Worm (Caenorhabditis elegans) whole organism, late embryonic: Measurements from ENCODE around the gene C33G8.2.
"Not testable (repeated sequence)": the region's sequence is repeated elsewhere in the genome, so short reads cannot be mapped to it uniquely, and the experiment has no call there.

Source experiments
- C08G9.2 ChIP-seq: sonication (generic microtip); optimal IDR thresholded peaks from 2 replicates; lab custom pipeline; 2016; ENCODE audit warnings: mild to moderate bottlenecking, missing genetic modification characterization, moderate library complexity, missing compliant biosample characterization
- C38D4.7 ChIP-seq: fragments of 200-800 bp; sonication (Bioruptor generic); optimal IDR thresholded peaks from 2 replicates; lab custom pipeline; 2018; ENCODE audit warnings: mild to moderate bottlenecking, missing genetic modification characterization, moderate library complexity, missing compliant biosample characterization
- K09A11.1 ChIP-seq: sonication (generic microtip); optimal IDR thresholded peaks from 2 replicates; lab custom pipeline; 2017; ENCODE audit warnings: antibody characterized with exemption, mild to moderate bottlenecking, missing genetic modification characterization, missing compliant biosample characterization; ENCODE audit not compliant: insufficient read depth
- Y22D7AL.16 ChIP-seq: sonication (generic microtip); optimal IDR thresholded peaks from 2 replicates; lab custom pipeline; 2016; ENCODE audit warnings: missing genetic modification characterization, missing compliant biosample characterization
- ahr-1 ChIP-seq: sonication (generic microtip); optimal IDR thresholded peaks from 2 replicates; lab custom pipeline; 2016; ENCODE audit warnings: missing genetic modification characterization, missing compliant biosample characterization
- ama-1 ChIP-seq: fragments of 150-350 bp; optimal IDR thresholded peaks from 2 replicates; lab custom pipeline; 2014
- ceh-14 ChIP-seq: sonication (generic microtip); optimal IDR thresholded peaks from 2 replicates; lab custom pipeline; 2016; ENCODE audit warnings: missing genotype, missing genetic modification characterization, missing compliant biosample characterization
- ceh-18 ChIP-seq: sonication (generic microtip); optimal IDR thresholded peaks from 2 replicates; lab custom pipeline; 2016; ENCODE audit warnings: missing genetic modification characterization, missing compliant biosample characterization
- ceh-22 ChIP-seq: sonication (generic microtip); optimal IDR thresholded peaks from 2 replicates; lab custom pipeline; 2017; ENCODE audit warnings: missing biosample characterization, missing genetic modification characterization
- ceh-24 ChIP-seq: sonication (generic microtip); optimal IDR thresholded peaks from 2 replicates; lab custom pipeline; 2016; ENCODE audit warnings: mild to moderate bottlenecking, missing genetic modification characterization, missing compliant biosample characterization
- ceh-30 ChIP-seq: fragments of 150-350 bp; optimal IDR thresholded peaks from 2 replicates; lab custom pipeline; 2014; ENCODE audit warnings: missing biosample characterization, missing genetic modification characterization
- ceh-31 ChIP-seq: sonication (generic microtip); optimal IDR thresholded peaks from 2 replicates; lab custom pipeline; 2016; ENCODE audit warnings: missing genetic modification characterization, missing compliant biosample characterization
- ceh-34 ChIP-seq: sonication (generic microtip); optimal IDR thresholded peaks from 2 replicates; lab custom pipeline; 2016; ENCODE audit warnings: mild to moderate bottlenecking, missing genetic modification characterization, missing compliant biosample characterization
- ceh-45 ChIP-seq: fragments of 200-800 bp; sonication (Bioruptor generic); IDR thresholded peaks from 2 replicates; pipeline ENCODE4 v1.3.6; 2022; ENCODE audit warnings: missing genetic modification reagents, missing genetic modification characterization, missing compliant biosample characterization
- ceh-48 ChIP-seq: sonication (generic microtip); optimal IDR thresholded peaks from 2 replicates; lab custom pipeline; 2016; ENCODE audit warnings: missing genetic modification characterization, inconsistent platforms, missing compliant biosample characterization
- ceh-6 ChIP-seq: fragments of 200-800 bp; sonication (Bioruptor generic); optimal IDR thresholded peaks from 2 replicates; lab custom pipeline; 2018; ENCODE audit warnings: mild to moderate bottlenecking, missing genetic modification characterization, missing compliant biosample characterization
- ceh-9 ChIP-seq: sonication (generic microtip); optimal IDR thresholded peaks from 2 replicates; lab custom pipeline; 2016; ENCODE audit warnings: mild to moderate bottlenecking, missing genetic modification characterization, inconsistent platforms, missing compliant biosample characterization
- che-1 ChIP-seq: sonication (generic microtip); optimal IDR thresholded peaks from 2 replicates; lab custom pipeline; 2016; ENCODE audit warnings: mild to moderate bottlenecking, missing genetic modification characterization, missing compliant biosample characterization
- elt-2 ChIP-seq: sonication (generic microtip); optimal IDR thresholded peaks from 2 replicates; lab custom pipeline; 2016; ENCODE audit warnings: missing genetic modification reagents, missing genetic modification characterization, missing compliant biosample characterization
- ets-4 ChIP-seq: sonication (generic microtip); optimal IDR thresholded peaks from 2 replicates; lab custom pipeline; 2016; ENCODE audit warnings: missing genetic modification characterization, missing compliant biosample characterization
- eyg-1 ChIP-seq: sonication (generic microtip); optimal IDR thresholded peaks from 2 replicates; lab custom pipeline; 2016; ENCODE audit warnings: missing genotype, missing genetic modification characterization, missing compliant biosample characterization
- fkh-10 ChIP-seq: fragments of 150-350 bp; optimal IDR thresholded peaks from 2 replicates; lab custom pipeline; 2014; ENCODE audit warnings: missing biosample characterization, missing genetic modification reagents, missing genetic modification characterization
- gmeb-2 ChIP-seq: sonication (generic microtip); optimal IDR thresholded peaks from 2 replicates; lab custom pipeline; 2016; ENCODE audit warnings: missing genetic modification characterization, inconsistent platforms, missing compliant biosample characterization
- hlh-30 ChIP-seq: sonication (generic microtip); optimal IDR thresholded peaks from 2 replicates; lab custom pipeline; 2017; ENCODE audit warnings: antibody characterized with exemption, missing genetic modification characterization, missing compliant biosample characterization; ENCODE audit not compliant: insufficient read depth
- hlh-6 ChIP-seq: sonication (generic microtip); optimal IDR thresholded peaks from 2 replicates; lab custom pipeline; 2016; ENCODE audit warnings: missing genotype, missing genetic modification characterization, missing compliant biosample characterization
- hlh-8 ChIP-seq: sonication (generic microtip); optimal IDR thresholded peaks from 2 replicates; lab custom pipeline; 2016; ENCODE audit warnings: missing genotype, missing genetic modification characterization, missing compliant biosample characterization
- lim-6 ChIP-seq: sonication (generic microtip); optimal IDR thresholded peaks from 2 replicates; lab custom pipeline; 2016; ENCODE audit warnings: missing genetic modification characterization, missing compliant biosample characterization
- lin-11 ChIP-seq: fragments of 200-800 bp; sonication (Bioruptor generic); optimal IDR thresholded peaks from 2 replicates; lab custom pipeline; 2018; ENCODE audit warnings: mild to moderate bottlenecking, missing genetic modification characterization, missing compliant biosample characterization
- nhr-11 ChIP-seq: fragments of 150-350 bp; optimal IDR thresholded peaks from 2 replicates; lab custom pipeline; 2014; ENCODE audit warnings: missing biosample characterization, missing genetic modification characterization
- npax-4 ChIP-seq: sonication (generic microtip); optimal IDR thresholded peaks from 2 replicates; lab custom pipeline; 2016; ENCODE audit warnings: missing genetic modification characterization, missing compliant biosample characterization
- odd-2 ChIP-seq: sonication (generic microtip); optimal IDR thresholded peaks from 2 replicates; lab custom pipeline; 2017; ENCODE audit warnings: antibody characterized with exemption, mild to moderate bottlenecking, missing genetic modification characterization, missing compliant biosample characterization
- pag-3 ChIP-seq: sonication (generic microtip); optimal IDR thresholded peaks from 2 replicates; lab custom pipeline; 2016; ENCODE audit warnings: missing compliant biosample characterization, missing genetic modification characterization, borderline replicate concordance
- pat-9 ChIP-seq: fragments of 200-800 bp; sonication (Bioruptor generic); optimal IDR thresholded peaks from 2 replicates; lab custom pipeline; 2018; ENCODE audit warnings: mild to moderate bottlenecking, missing genetic modification characterization, moderate library complexity, missing compliant biosample characterization
- pha-2 ChIP-seq: sonication (generic microtip); optimal IDR thresholded peaks from 2 replicates; lab custom pipeline; 2017; ENCODE audit warnings: mild to moderate bottlenecking, missing genetic modification characterization, missing compliant biosample characterization
- pha-4 ChIP-seq: fragments of 150-350 bp; optimal IDR thresholded peaks from 2 replicates; lab custom pipeline; 2018; ENCODE audit warnings: missing biosample characterization, missing genetic modification reagents, missing genetic modification characterization
- pqm-1 ChIP-seq: sonication (generic microtip); optimal IDR thresholded peaks from 2 replicates; lab custom pipeline; 2016; ENCODE audit warnings: missing genetic modification characterization, missing compliant biosample characterization
- ref-2 ChIP-seq: sonication (generic microtip); optimal IDR thresholded peaks from 2 replicates; lab custom pipeline; 2016; ENCODE audit warnings: missing genetic modification characterization, missing compliant biosample characterization
- rnt-1 ChIP-seq: sonication (generic microtip); optimal IDR thresholded peaks from 2 replicates; lab custom pipeline; 2016; ENCODE audit warnings: missing genetic modification characterization, missing compliant biosample characterization
- sdc-2 ChIP-seq: sonication (generic microtip); optimal IDR thresholded peaks from 2 replicates; lab custom pipeline; 2016; ENCODE audit warnings: missing genotype, missing genetic modification characterization, missing compliant biosample characterization
- sox-2 ChIP-seq: fragments of 200-800 bp; sonication (Bioruptor generic); IDR thresholded peaks from 2 replicates; pipeline ENCODE4 v1.3.6; 2022; ENCODE audit warnings: missing genetic modification reagents, missing genetic modification characterization, missing compliant biosample characterization
- sox-4 ChIP-seq: sonication (generic microtip); optimal IDR thresholded peaks from 2 replicates; lab custom pipeline; 2017; ENCODE audit warnings: mild to moderate bottlenecking, missing genetic modification characterization, inconsistent platforms, missing compliant biosample characterization
- tbx-2 ChIP-seq: sonication (generic microtip); optimal IDR thresholded peaks from 2 replicates; lab custom pipeline; 2016; ENCODE audit warnings: missing genetic modification characterization, missing compliant biosample characterization
- tbx-7 ChIP-seq: sonication (generic microtip); optimal IDR thresholded peaks from 2 replicates; lab custom pipeline; 2016; ENCODE audit warnings: missing genotype, missing genetic modification characterization, missing compliant biosample characterization
- ttx-3 ChIP-seq: sonication (generic microtip); optimal IDR thresholded peaks from 2 replicates; lab custom pipeline; 2016; ENCODE audit warnings: missing genetic modification reagents, missing genetic modification characterization, missing compliant biosample characterization
- unc-3 ChIP-seq, 2 experiments: fragments of 200-800 bp in 1 of 2; sonication (Bioruptor generic) in 1 of 2; sonication (generic microtip) in 1 of 2; conservative IDR thresholded peaks in 1 of 2; optimal IDR thresholded peaks in 1 of 2; 2 replicates each; pipeline versions ENCODE4 v1.3.6 to Lab custom; 2016 to 2022; ENCODE audit warnings: missing compliant biosample characterization in 2 of 2, missing genetic modification characterization in 2 of 2, missing genetic modification reagents in 1 of 2
- unc-42 ChIP-seq: sonication (generic microtip); optimal IDR thresholded peaks from 2 replicates; lab custom pipeline; 2016; ENCODE audit warnings: missing genotype, missing genetic modification characterization, missing compliant biosample characterization
- unc-55 ChIP-seq: sonication (generic microtip); optimal IDR thresholded peaks from 2 replicates; lab custom pipeline; 2017; ENCODE audit warnings: missing biosample characterization, missing genetic modification reagents, missing genetic modification characterization
- unc-86 ChIP-seq: sonication (generic microtip); optimal IDR thresholded peaks from 2 replicates; lab custom pipeline; 2016; ENCODE audit warnings: missing genetic modification characterization, missing compliant biosample characterization
- ztf-16 ChIP-seq: sonication (generic microtip); optimal IDR thresholded peaks from 2 replicates; lab custom pipeline; 2017; ENCODE audit warnings: missing genetic modification characterization, missing compliant biosample characterization

The C33G8.2 gene

ce11 chrV:7057795-7058194 lies 48.2 kb downstream of the C33G8.2 start, which contains the start of gene Y57E12AL.2:
Gene Y57E12AL.2 (plus strand): TSS chrV:7058095.
- not testable (repeated sequence) for TF ChIP-seq K09A11.1; nhr-11; ceh-18 (tag; lab: Kevin White, UChicago)

- no peak for TF ChIP-seq sdc-2 (tag; lab: Kevin White, UChicago)
- no peak for TF ChIP-seq ets-4 (tag; lab: Kevin White, UChicago)
- no peak for TF ChIP-seq ceh-31 (tag; lab: Kevin White, UChicago)
- TF ChIP-seq lin-11, result no peak
These were observed 49.8 kb downstream of the C33G8.2 start, which contains the start of gene mdt-6 for ce11 chrV:7059350-7059749. Gene mdt-6 (minus strand): TSS chrV:7059624.

- TF ChIP-seq odd-2 (tag; lab: Kevin White, UChicago), result peak; percentile 34
- TF ChIP-seq pha-4 (tag; lab: Kevin White, UChicago), result no peak
- peak; percentile 44 for TF ChIP-seq pha-2 (tag; lab: Kevin White, UChicago)
- peak; percentile 64 for TF ChIP-seq ztf-16 (tag; lab: Kevin White, UChicago)
- TF ChIP-seq hlh-6 (tag; lab: Kevin White, UChicago), result peak; percentile 56
- peak; percentile 55 for TF ChIP-seq npax-4 (tag; lab: Kevin White, UChicago)
- TF ChIP-seq ceh-30 (tag; lab: Kevin White, UChicago), result no peak
- peak; percentile 60 for TF ChIP-seq unc-3 (GFP tag; conservative IDR thresholded peaks at IDR 0.05; lab: Robert Waterston, UW)
- TF ChIP-seq unc-3 (tag; optimal IDR thresholded peaks at IDR 0.05; lab: Kevin White, UChicago), result peak; percentile 60
- peak; percentile 13 for TF ChIP-seq eyg-1 (tag; lab: Kevin White, UChicago)
- peak; percentile 31 for TF ChIP-seq gmeb-2
- no peak for TF ChIP-seq tbx-7 (tag; lab: Kevin White, UChicago)
- TF ChIP-seq sox-2, result peak; percentile 18; the same call in 1 of the 2 replicates
- peak; percentile 40 for TF ChIP-seq ref-2 (tag; lab: Kevin White, UChicago)
- peak; percentile 41 for TF ChIP-seq sox-4 (tag; lab: Kevin White, UChicago)
- no peak for TF ChIP-seq ceh-45 (GFP tag; lab: Robert Waterston, UW)
- TF ChIP-seq unc-55 (GFP tag; lab: Kevin White, UChicago), result peak; percentile 4
- no peak for TF ChIP-seq ahr-1 (tag; lab: Kevin White, UChicago)
- peak; percentile 60 for TF ChIP-seq ceh-34 (tag; lab: Kevin White, UChicago)
- no peak for TF ChIP-seq pqm-1
- peak; percentile 53 for TF ChIP-seq Y22D7AL.16
- TF ChIP-seq pat-9, result no peak
- no peak for TF ChIP-seq C08G9.2 (tag; lab: Kevin White, UChicago)
- peak; percentile 65 for TF ChIP-seq unc-86 (tag; lab: Kevin White, UChicago)
- no peak for TF ChIP-seq lim-6
- peak; percentile 75 for TF ChIP-seq tbx-2 (tag; lab: Kevin White, UChicago)
- no peak for TF ChIP-seq ceh-24 (tag; lab: Kevin White, UChicago)
- TF ChIP-seq ceh-22 (tag; lab: Kevin White, UChicago), result no peak
- no peak for TF ChIP-seq pag-3 (tag; lab: Kevin White, UChicago)
- TF ChIP-seq elt-2, result peak; percentile 88
- peak; percentile 64 for TF ChIP-seq ceh-48 (tag; lab: Kevin White, UChicago)
- peak; percentile 56 for TF ChIP-seq ceh-6 (GFP tag; lab: Kevin White, UChicago)
- TF ChIP-seq unc-42 (tag; lab: Kevin White, UChicago), result peak; percentile 28
- TF ChIP-seq ceh-18 (tag; lab: Kevin White, UChicago), result peak; percentile 72
- TF ChIP-seq fkh-10 (GFP tag; lab: Kevin White, UChicago), result no peak
- TF ChIP-seq che-1 (tag; lab: Kevin White, UChicago), result peak; percentile 51
- peak; percentile 69 for TF ChIP-seq ttx-3
- peak; percentile 85 for TF ChIP-seq ceh-14 (tag; lab: Kevin White, UChicago)
- TF ChIP-seq hlh-30, result peak; percentile 88
- no peak for TF ChIP-seq ceh-9
- peak; percentile 67 for TF ChIP-seq ceh-31 (tag; lab: Kevin White, UChicago)
- no peak for TF ChIP-seq ama-1 (lab: Kevin White, UChicago)
- peak; percentile 61 for TF ChIP-seq hlh-8 (tag; lab: Kevin White, UChicago)
- TF ChIP-seq C38D4.7 (GFP tag; lab: Kevin White, UChicago), result peak; percentile 46
- TF ChIP-seq rnt-1 (tag; lab: Kevin White, UChicago), result peak; percentile 71
These were observed 50.8 kb downstream of the C33G8.2 start, which contains the start of the genes Y57E12AL.6 and Y57E12AL.1 for ce11 chrV:7060396-7060795. Gene Y57E12AL.6 (minus strand): TSS chrV:7060470. Gene Y57E12AL.1 (plus strand): TSS chrV:7060530.
